Worm (Caenorhabditis elegans) whole organism, young adult: ENCODE data around the gene T21H3.5.

Experiments
- B0035.1 ChIP-seq: sonication (generic microtip); optimal IDR thresholded peaks from 2 replicates; lab custom pipeline; 2016; ENCODE audit warnings: missing genetic modification characterization, mild to moderate bottlenecking, missing compliant biosample characterization, missing genotype, missing genetic modification reagents
- B0336.3 ChIP-seq: fragments of 200-800 bp; sonication (Bioruptor generic); IDR thresholded peaks from 2 replicates; pipeline ENCODE4 v1.3.6; 2022; ENCODE audit warnings: missing genetic modification characterization, missing compliant biosample characterization
- F23B12.7 ChIP-seq: sonication (generic microtip); optimal IDR thresholded peaks from 2 replicates; lab custom pipeline; 2017; ENCODE audit warnings: missing genetic modification characterization, mild to moderate bottlenecking, missing compliant biosample characterization, antibody characterized with exemption, moderate library complexity; ENCODE audit not compliant: insufficient read depth
- F37B4.10 ChIP-seq: fragments of 200-800 bp; sonication (Bioruptor generic); IDR thresholded peaks from 2 replicates; pipeline ENCODE4 v1.3.6; 2022; ENCODE audit warnings: missing genetic modification characterization, missing compliant biosample characterization
- K11D2.4 ChIP-seq: fragments of 200-800 bp; sonication (Bioruptor generic); IDR thresholded peaks from 2 replicates; pipeline ENCODE4 v1.3.6; 2022; ENCODE audit warnings: missing genetic modification reagents, missing genetic modification characterization, missing compliant biosample characterization
- T26A5.8 ChIP-seq: sonication (generic microtip); optimal IDR thresholded peaks from 2 replicates; lab custom pipeline; 2016; ENCODE audit warnings: missing genetic modification characterization, missing compliant biosample characterization
- Y67H2A.10 ChIP-seq: fragments of 200-800 bp; sonication (Bioruptor generic); conservative IDR thresholded peaks from 2 replicates; pipeline ENCODE4 v1.3.6; 2022; ENCODE audit warnings: missing genetic modification reagents, missing genetic modification characterization, missing compliant biosample characterization
- Y79H2A.3 ChIP-seq: fragments of 200-800 bp; sonication (Bioruptor generic); conservative IDR thresholded peaks from 2 replicates; pipeline ENCODE4 v1.3.6; 2022; ENCODE audit warnings: missing genetic modification reagents, missing genetic modification characterization, missing compliant biosample characterization
- Y95B8A.8 ChIP-seq: fragments of 200-800 bp; sonication (Bioruptor generic); IDR thresholded peaks from 2 replicates; pipeline ENCODE4 v1.3.6; 2022; ENCODE audit warnings: missing genetic modification reagents, missing genetic modification characterization, missing compliant biosample characterization
- akir-1 ChIP-seq: fragments of 200-800 bp; sonication (Bioruptor generic); optimal IDR thresholded peaks from 2 replicates; lab custom pipeline; 2018; ENCODE audit warnings: mild to moderate bottlenecking, missing genetic modification characterization, moderate library complexity, missing compliant biosample characterization
- ama-1 ChIP-seq, 3 experiments: fragments of 150-350 bp in 1 of 3; sonication (generic microtip) in 2 of 3; optimal IDR thresholded peaks; 2 replicates each; lab custom pipeline; 2014 to 2018; ENCODE audit warnings: missing biosample characterization in 2 of 3, missing genetic modification characterization in 2 of 3, missing genetic modification reagents in 2 of 3
- aptf-3 ChIP-seq: fragments of 200-800 bp; sonication (Bioruptor generic); IDR thresholded peaks from 2 replicates; pipeline ENCODE4 v1.3.6; 2022; ENCODE audit warnings: missing genetic modification characterization, missing compliant biosample characterization
- ceh-100 ChIP-seq: fragments of 200-800 bp; sonication (Bioruptor generic); IDR thresholded peaks from 2 replicates; pipeline ENCODE4 v1.3.6; 2022; ENCODE audit warnings: missing genetic modification reagents, missing genetic modification characterization, missing compliant biosample characterization
- ceh-40 ChIP-seq: fragments of 200-800 bp; sonication (Bioruptor generic); IDR thresholded peaks from 2 replicates; pipeline ENCODE4 v1.3.6; 2022; ENCODE audit warnings: missing genetic modification characterization, missing compliant biosample characterization
- ceh-91 ChIP-seq: fragments of 200-800 bp; sonication (Bioruptor generic); IDR thresholded peaks from 2 replicates; pipeline ENCODE4 v1.3.6; 2022; ENCODE audit warnings: missing genetic modification reagents, missing genetic modification characterization, missing compliant biosample characterization
- chd-7 ChIP-seq: sonication (generic microtip); optimal IDR thresholded peaks from 2 replicates; lab custom pipeline; 2016; ENCODE audit warnings: mild to moderate bottlenecking, missing genetic modification characterization, moderate library complexity, missing compliant biosample characterization
- dox-1 ChIP-seq: fragments of 200-800 bp; sonication (Bioruptor generic); IDR thresholded peaks from 2 replicates; pipeline ENCODE4 v1.3.6; 2022; ENCODE audit warnings: missing genetic modification reagents, missing genetic modification characterization, missing compliant biosample characterization
- dpff-1 ChIP-seq: sonication (generic microtip); optimal IDR thresholded peaks from 2 replicates; lab custom pipeline; 2017; ENCODE audit warnings: mild to moderate bottlenecking, missing genetic modification characterization, missing compliant biosample characterization
- egl-44 ChIP-seq: fragments of 200-800 bp; sonication (Bioruptor generic); IDR thresholded peaks from 2 replicates; pipeline ENCODE4 v1.3.6; 2022; ENCODE audit warnings: missing genetic modification reagents, missing genetic modification characterization, missing compliant biosample characterization
- ekl-4 ChIP-seq: fragments of 200-800 bp; sonication (Bioruptor generic); IDR thresholded peaks from 2 replicates; pipeline ENCODE4 v1.3.6; 2022; ENCODE audit warnings: missing genetic modification reagents, missing genetic modification characterization, missing compliant biosample characterization
- ets-4 ChIP-seq: fragments of 200-800 bp; sonication (Bioruptor generic); optimal IDR thresholded peaks from 2 replicates; lab custom pipeline; 2018; ENCODE audit warnings: mild to moderate bottlenecking, missing genetic modification characterization, missing compliant biosample characterization
- fkh-3 ChIP-seq: sonication (generic microtip); optimal IDR thresholded peaks from 2 replicates; lab custom pipeline; 2016; ENCODE audit warnings: mild to moderate bottlenecking, missing genetic modification characterization, missing compliant biosample characterization
- him-1 ChIP-seq: sonication (generic microtip); optimal IDR thresholded peaks from 2 replicates; lab custom pipeline; 2016; ENCODE audit warnings: missing genotype, missing genetic modification reagents, missing genetic modification characterization, missing compliant biosample characterization
- hlh-26 ChIP-seq: fragments of 200-800 bp; sonication (Bioruptor generic); conservative IDR thresholded peaks from 2 replicates; pipeline ENCODE4 v1.3.6; 2022; ENCODE audit warnings: missing genetic modification reagents, missing genetic modification characterization, missing compliant biosample characterization
- hmg-1.2 ChIP-seq: fragments of 200-800 bp; sonication (Bioruptor generic); IDR thresholded peaks from 2 replicates; pipeline ENCODE4 v1.3.6; 2022; ENCODE audit warnings: missing genetic modification reagents, missing genetic modification characterization, missing compliant biosample characterization
- hmg-20 ChIP-seq: fragments of 200-800 bp; sonication (Bioruptor generic); IDR thresholded peaks from 2 replicates; pipeline ENCODE4 v1.3.6; 2022; ENCODE audit warnings: missing genetic modification reagents, missing genetic modification characterization, missing compliant biosample characterization
- hsf-1 ChIP-seq: fragments of 200-800 bp; sonication (Bioruptor generic); IDR thresholded peaks from 2 replicates; pipeline ENCODE4 v1.3.6; 2022; ENCODE audit warnings: missing genetic modification reagents, missing genetic modification characterization, missing compliant biosample characterization
- let-607 ChIP-seq, 2 experiments: fragments of 200-800 bp in 1 of 2; sonication (Bioruptor generic) in 1 of 2; sonication (generic microtip) in 1 of 2; optimal IDR thresholded peaks; 2 replicates each; lab custom pipeline; 2016 to 2018; ENCODE audit warnings: mild to moderate bottlenecking in 2 of 2, missing compliant biosample characterization in 2 of 2, missing genetic modification characterization in 2 of 2, moderate library complexity in 2 of 2, missing genotype in 1 of 2
- lin-40 ChIP-seq: sonication (generic microtip); optimal IDR thresholded peaks from 2 replicates; lab custom pipeline; 2016; ENCODE audit warnings: missing genetic modification characterization, mild to moderate bottlenecking, missing compliant biosample characterization, missing genotype, missing genetic modification reagents
- lin-54 ChIP-seq: fragments of 200-800 bp; sonication (Bioruptor generic); optimal IDR thresholded peaks from 2 replicates; lab custom pipeline; 2018; ENCODE audit warnings: mild to moderate bottlenecking, missing genetic modification characterization, missing compliant biosample characterization
- lsl-1 ChIP-seq: fragments of 200-800 bp; sonication (Bioruptor generic); optimal IDR thresholded peaks from 2 replicates; lab custom pipeline; 2018; ENCODE audit warnings: mild to moderate bottlenecking, missing genetic modification characterization, moderate library complexity, missing compliant biosample characterization
- madf-3 ChIP-seq: fragments of 200-800 bp; sonication (Bioruptor generic); IDR thresholded peaks from 2 replicates; pipeline ENCODE4 v1.3.6; 2022; ENCODE audit warnings: missing genetic modification reagents, missing genetic modification characterization, missing compliant biosample characterization
- madf-6 ChIP-seq: fragments of 200-800 bp; sonication (Bioruptor generic); IDR thresholded peaks from 2 replicates; pipeline ENCODE4 v1.3.6; 2022; ENCODE audit warnings: missing genetic modification reagents, missing genetic modification characterization, missing compliant biosample characterization
- madf-8 ChIP-seq: fragments of 200-800 bp; sonication (Bioruptor generic); conservative IDR thresholded peaks from 2 replicates; pipeline ENCODE4 v1.3.6; 2022; ENCODE audit warnings: missing genetic modification reagents, missing genetic modification characterization, missing compliant biosample characterization
- mes-4 ChIP-seq: sonication (generic microtip); optimal IDR thresholded peaks from 2 replicates; lab custom pipeline; 2016; ENCODE audit warnings: missing genotype, missing genetic modification characterization, missing compliant biosample characterization
- nfya-2 ChIP-seq: fragments of 200-800 bp; sonication (Bioruptor generic); IDR thresholded peaks from 2 replicates; pipeline ENCODE4 v1.3.6; 2022; ENCODE audit warnings: missing genetic modification reagents, missing genetic modification characterization, missing compliant biosample characterization
- nhr-80 ChIP-seq: sonication (generic microtip); optimal IDR thresholded peaks from 2 replicates; lab custom pipeline; 2016; ENCODE audit warnings: missing genetic modification characterization, missing compliant biosample characterization
- nhr-90 ChIP-seq: sonication (generic microtip); optimal IDR thresholded peaks from 2 replicates; lab custom pipeline; 2016; ENCODE audit warnings: missing genotype, mild to moderate bottlenecking, missing genetic modification characterization, missing compliant biosample characterization
- repo-1 ChIP-seq: sonication (generic microtip); optimal IDR thresholded peaks from 2 replicates; lab custom pipeline; 2017; ENCODE audit warnings: mild to moderate bottlenecking, missing genetic modification characterization, missing compliant biosample characterization
- snpc-1.1 ChIP-seq: sonication (generic microtip); optimal IDR thresholded peaks from 2 replicates; lab custom pipeline; 2017; ENCODE audit warnings: missing genetic modification characterization, mild to moderate bottlenecking, missing compliant biosample characterization, antibody characterized with exemption, moderate library complexity, missing genotype, missing genetic modification reagents; ENCODE audit not compliant: insufficient read depth
- snpc-1.3 ChIP-seq: sonication (generic microtip); optimal IDR thresholded peaks from 2 replicates; lab custom pipeline; 2017; ENCODE audit warnings: missing genetic modification characterization, mild to moderate bottlenecking, missing compliant biosample characterization, antibody characterized with exemption, moderate library complexity, missing genotype, missing genetic modification reagents; ENCODE audit not compliant: insufficient read depth
- snpc-3.4 ChIP-seq: sonication (generic microtip); optimal IDR thresholded peaks from 2 replicates; lab custom pipeline; 2017; ENCODE audit warnings: missing genetic modification characterization, mild to moderate bottlenecking, missing compliant biosample characterization, antibody characterized with exemption, moderate library complexity, missing genotype, missing genetic modification reagents
- tlf-1 ChIP-seq: fragments of 200-800 bp; sonication (Bioruptor generic); optimal IDR thresholded peaks from 2 replicates; lab custom pipeline; 2018; ENCODE audit warnings: mild to moderate bottlenecking, missing genetic modification characterization, missing compliant biosample characterization
- xnd-1 ChIP-seq: sonication (generic microtip); optimal IDR thresholded peaks from 2 replicates; lab custom pipeline; 2016; ENCODE audit warnings: missing genotype, missing genetic modification reagents, missing genetic modification characterization, missing compliant biosample characterization
- zfh-2 ChIP-seq: fragments of 200-800 bp; sonication (Bioruptor generic); conservative IDR thresholded peaks from 2 replicates; pipeline ENCODE4 v1.3.6; 2022; ENCODE audit warnings: missing genetic modification reagents, missing genetic modification characterization, missing compliant biosample characterization
- ztf-18 ChIP-seq: sonication (generic microtip); optimal IDR thresholded peaks from 2 replicates; lab custom pipeline; 2016; ENCODE audit warnings: missing genotype, mild to moderate bottlenecking, missing genetic modification characterization, missing compliant biosample characterization
- ztf-28 ChIP-seq: fragments of 200-800 bp; sonication (Bioruptor generic); IDR thresholded peaks from 2 replicates; pipeline ENCODE4 v1.3.6; 2022; ENCODE audit warnings: missing genetic modification reagents, missing genetic modification characterization, missing compliant biosample characterization
- ztf-3 ChIP-seq: fragments of 200-800 bp; sonication (Bioruptor generic); optimal IDR thresholded peaks from 2 replicates; lab custom pipeline; 2018; ENCODE audit warnings: mild to moderate bottlenecking, missing genetic modification characterization, missing compliant biosample characterization
- ztf-6 ChIP-seq: fragments of 200-800 bp; sonication (Bioruptor generic); IDR thresholded peaks from 2 replicates; pipeline ENCODE4 v1.3.6; 2022; ENCODE audit warnings: missing genetic modification reagents, missing genetic modification characterization, missing compliant biosample characterization

Gene T21H3.5

DNA sequence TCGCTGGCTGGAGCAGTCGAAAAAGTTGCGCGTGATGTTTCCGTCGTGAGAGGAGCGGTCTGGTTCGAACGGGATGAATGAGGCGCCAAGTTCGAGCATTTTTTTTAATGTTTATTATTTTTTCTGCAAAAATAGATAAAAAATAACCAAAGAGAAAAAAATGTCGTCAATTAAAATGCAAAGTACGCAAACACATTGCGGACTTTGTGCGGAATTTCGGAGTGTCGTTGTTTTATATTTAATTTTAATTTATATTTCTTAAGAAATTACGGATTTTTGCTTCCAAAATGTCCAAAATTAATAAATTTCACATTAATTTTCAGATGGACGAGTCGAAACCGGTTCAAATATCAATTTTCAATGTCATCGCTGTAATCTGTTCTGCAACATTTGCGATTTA lies 31.9 kb upstream of the T21H3.5 start, which contains the start of the genes wrb-1 and Y50D4A.4 (continued):
- peak; percentile 12 for TF ChIP-seq snpc-3.4
- TF ChIP-seq ama-1 (optimal IDR thresholded peaks at IDR 0.05; lab: Kevin White, UChicago) = no peak
- no peak for TF ChIP-seq ama-1 (GFP tag; optimal IDR thresholded peaks at IDR 0.05; lab: Kevin White, UChicago)
- TF ChIP-seq ztf-28 (GFP tag; lab: Robert Waterston, UW) = no peak
- no peak for TF ChIP-seq B0035.1
- no peak for TF ChIP-seq nfya-2 (GFP tag; lab: Robert Waterston, UW)
- no peak for TF ChIP-seq F37B4.10 (GFP tag; lab: Robert Waterston, UW)
- peak; percentile 74 for TF ChIP-seq ceh-100 (GFP tag; lab: Robert Waterston, UW)
- no peak for TF ChIP-seq hlh-26 (GFP tag; lab: Robert Waterston, UW)
- TF ChIP-seq dpff-1 (tag; lab: Kevin White, UChicago) = no peak
- TF ChIP-seq ztf-18 (tag; lab: Kevin White, UChicago) = no peak
- TF ChIP-seq K11D2.4 = no peak
- TF ChIP-seq egl-44 (GFP tag; lab: Robert Waterston, UW) = no peak
- no peak for TF ChIP-seq chd-7 (tag; lab: Kevin White, UChicago)
- TF ChIP-seq Y67H2A.10 (GFP tag; lab: Robert Waterston, UW) = no peak
- TF ChIP-seq xnd-1 (tag; lab: Kevin White, UChicago) = no peak
- no peak for TF ChIP-seq ekl-4 (GFP tag; lab: Robert Waterston, UW)
- peak; percentile 34; the same call in 1 of the 2 replicates for TF ChIP-seq madf-6 (GFP tag; lab: Robert Waterston, UW)
- TF ChIP-seq him-1 = no peak
- no peak for TF ChIP-seq nhr-90 (tag; lab: Kevin White, UChicago)
- TF ChIP-seq T26A5.8 = no peak
- no peak for TF ChIP-seq madf-3 (GFP tag; lab: Robert Waterston, UW)
- no peak for TF ChIP-seq snpc-1.3 (tag; lab: Kevin White, UChicago)
- peak; percentile 59 for TF ChIP-seq lin-40
- no peak for TF ChIP-seq ceh-91 (GFP tag; lab: Robert Waterston, UW)
- no peak for TF ChIP-seq Y79H2A.3 (GFP tag; lab: Robert Waterston, UW)
- TF ChIP-seq let-607 (tag; optimal IDR thresholded peaks at IDR 0.05; lab: Kevin White, UChicago) = no peak
- TF ChIP-seq ets-4 (GFP tag; lab: Kevin White, UChicago) = no peak
- no peak for TF ChIP-seq tlf-1
- TF ChIP-seq ceh-40 = no peak
- no peak for TF ChIP-seq hmg-1.2 (GFP tag; lab: Robert Waterston, UW)
- no peak for TF ChIP-seq hmg-20 (GFP tag; lab: Robert Waterston, UW)
- TF ChIP-seq lin-54 (GFP tag; lab: Kevin White, UChicago) = peak; percentile 38
- TF ChIP-seq akir-1 (GFP tag; lab: Kevin White, UChicago) = no peak
- no peak for TF ChIP-seq dox-1 (GFP tag; lab: Robert Waterston, UW)
- no peak for TF ChIP-seq zfh-2
- TF ChIP-seq ztf-6 = no peak
- TF ChIP-seq ztf-3 (GFP tag; lab: Kevin White, UChicago) = no peak
- TF ChIP-seq, all 124 proteins: peak for 15

- no peak for TF ChIP-seq repo-1
- TF ChIP-seq nfya-2 (GFP tag; lab: Robert Waterston, UW) = no peak
- no peak for TF ChIP-seq egl-44 (GFP tag; lab: Robert Waterston, UW)
- no peak for TF ChIP-seq fkh-3
- no peak for TF ChIP-seq madf-8 (GFP tag; lab: Robert Waterston, UW)
- no peak for TF ChIP-seq hmg-1.2 (GFP tag; lab: Robert Waterston, UW)
- TF ChIP-seq T26A5.8 = no peak
- no peak for TF ChIP-seq hsf-1
- no peak for TF ChIP-seq aptf-3 (GFP tag; lab: Robert Waterston, UW)
- TF ChIP-seq snpc-1.1 (tag; lab: Kevin White, UChicago) = no peak
- no peak for TF ChIP-seq B0336.3 (GFP tag; lab: Robert Waterston, UW)
- no peak for TF ChIP-seq F23B12.7
- TF ChIP-seq hmg-20 (GFP tag; lab: Robert Waterston, UW) = no peak
- TF ChIP-seq mes-4 (tag; lab: Kevin White, UChicago) = no peak
- peak; percentile 28 for TF ChIP-seq ets-4 (GFP tag; lab: Kevin White, UChicago)
- TF ChIP-seq nhr-80 = peak; percentile 14
- no peak for TF ChIP-seq Y95B8A.8 (GFP tag; lab: Robert Waterston, UW)
- no peak for TF ChIP-seq lsl-1 (GFP tag; lab: Kevin White, UChicago)
Measured at ce11 chrV:1179279-1179678, 15.2 kb upstream of the T21H3.5 start, which contains the start of gene F25A2.1. F25A2.1 (plus strand) TSS chrV:1179579.
